Worm (Caenorhabditis elegans): ENCODE data around the gene cni-1.

- TF ChIP-seq T22C8.4 (GFP tag; IDR thresholded peaks at IDR 0.05), result no peak
- no peak for TF ChIP-seq klf-2 (GFP tag; conservative IDR thresholded peaks at IDR 0.05)
- no peak for TF ChIP-seq flt-1 (GFP tag; IDR thresholded peaks at IDR 0.05)
- no peak for TF ChIP-seq ref-1 (GFP tag; conservative IDR thresholded peaks at IDR 0.05)
- TF ChIP-seq cog-1 (tag; optimal IDR thresholded peaks at IDR 0.05), result no peak
These were observed 23.1 kb upstream of the cni-1 start for ce11 chrV:13157073-13157472.
